Worm (Caenorhabditis elegans) whole organism, L2 larva: Measurements from ENCODE around the gene C53B4.3.

Source experiments
- ama-1 ChIP-seq: fragments of 150-350 bp; optimal IDR thresholded peaks from 2 replicates; lab custom pipeline; 2018; ENCODE audit warnings: inconsistent platforms
- crh-2 ChIP-seq: sonication (generic microtip); optimal IDR thresholded peaks from 2 replicates; lab custom pipeline; 2017; ENCODE audit warnings: missing biosample characterization, missing genetic modification characterization
- lin-13 ChIP-seq: fragments of 150-350 bp; optimal IDR thresholded peaks from 2 replicates; lab custom pipeline; 2014; ENCODE audit warnings: missing biosample characterization, missing genetic modification reagents, missing genetic modification characterization
- lin-39 ChIP-seq: fragments of 150-350 bp; optimal IDR thresholded peaks from 2 replicates; lab custom pipeline; 2014; ENCODE audit warnings: missing biosample characterization, missing genetic modification reagents, missing genetic modification characterization
- lsy-2 ChIP-seq, 2 experiments: fragments of 150-350 bp in 1 of 2; sonication (generic microtip) in 1 of 2; optimal IDR thresholded peaks; 2 replicates each; lab custom pipeline; 2014 to 2017; ENCODE audit warnings: missing biosample characterization in 2 of 2, missing genetic modification characterization in 2 of 2
- mdl-1 ChIP-seq, 2 experiments: fragments of 150-350 bp in 1 of 2; sonication (generic microtip) in 1 of 2; optimal IDR thresholded peaks; 2 replicates each; lab custom pipeline; 2017; ENCODE audit warnings: missing biosample characterization in 2 of 2, missing genetic modification characterization in 2 of 2
- nhr-11 ChIP-seq: fragments of 150-350 bp; optimal IDR thresholded peaks from 2 replicates; lab custom pipeline; 2014; ENCODE audit warnings: missing biosample characterization, missing genetic modification characterization
- nhr-12 ChIP-seq: fragments of 150-350 bp; optimal IDR thresholded peaks from 2 replicates; lab custom pipeline; 2014; ENCODE audit warnings: missing biosample characterization, missing genetic modification characterization
- nhr-237 ChIP-seq: fragments of 150-350 bp; optimal IDR thresholded peaks from 2 replicates; lab custom pipeline; 2014; ENCODE audit warnings: missing biosample characterization, missing genetic modification characterization
- sem-4 ChIP-seq: fragments of 150-350 bp; optimal IDR thresholded peaks from 2 replicates; lab custom pipeline; 2014; ENCODE audit warnings: missing biosample characterization, missing genetic modification reagents, missing genetic modification characterization
- zag-1 ChIP-seq: fragments of 150-350 bp; optimal IDR thresholded peaks from 2 replicates; lab custom pipeline; 2014; ENCODE audit warnings: missing biosample characterization, missing genetic modification characterization

ce11 chrIV:9001184-9001583, 27.7 kb upstream of the C53B4.3 start:
- no peak for TF ChIP-seq nhr-12 (tag; lab: Kevin White, UChicago)
- no peak for TF ChIP-seq lsy-2 (tag; optimal IDR thresholded peaks at IDR 0.05; lab: Kevin White, UChicago)
- no peak for TF ChIP-seq nhr-237
- no peak for TF ChIP-seq crh-2 (tag; lab: Kevin White, UChicago)
- TF ChIP-seq nhr-11 (tag; lab: Kevin White, UChicago), result no peak
- no peak for TF ChIP-seq ama-1 (lab: Kevin White, UChicago)
- no peak for TF ChIP-seq lin-13 (GFP tag; lab: Kevin White, UChicago)
- no peak for TF ChIP-seq sem-4
- no peak for TF ChIP-seq mdl-1 (tag; optimal IDR thresholded peaks at IDR 0.05; lab: Kevin White, UChicago)
- TF ChIP-seq lin-39 (tag; lab: Kevin White, UChicago), result no peak
- TF ChIP-seq zag-1 (tag; lab: Kevin White, UChicago), result no peak
